Fruit fly (Drosophila melanogaster): ENCODE measurements around the gene Scsalpha1.

Scsalpha1 gene

DNA sequence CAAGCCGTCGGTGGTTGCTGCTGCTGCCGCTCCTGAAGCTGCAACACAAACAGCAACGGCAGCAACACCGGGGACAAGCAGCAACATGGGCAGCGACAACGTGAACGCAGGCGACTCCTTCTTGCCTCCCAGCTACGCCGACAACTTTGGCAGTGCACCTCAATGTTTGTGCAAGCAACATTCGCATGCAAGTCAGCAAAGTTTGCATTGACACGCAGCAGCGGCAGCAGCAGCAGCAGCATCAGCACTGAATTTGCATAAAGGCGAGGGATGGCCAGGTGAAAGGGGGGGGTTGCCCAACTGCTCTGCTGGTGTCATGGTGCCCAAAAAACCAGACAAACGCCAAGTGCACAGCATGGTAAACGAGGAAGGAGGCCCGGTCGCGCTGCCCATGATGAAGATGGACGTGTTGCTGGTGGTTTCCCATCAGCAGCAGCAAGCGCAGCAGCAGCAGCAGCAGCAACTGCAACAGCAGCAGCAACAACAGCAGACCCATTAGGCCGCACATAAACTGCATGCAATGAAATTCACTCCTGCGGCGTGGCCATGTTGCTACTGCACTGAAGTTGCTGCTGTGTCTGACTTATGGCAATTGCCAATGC, 51.4 kb downstream of the Scsalpha1 start:
- TF ChIP-seq Ets21C (GFP tag; optimal IDR thresholded peaks at IDR 0.05) (no peak), Ets96B (tag; optimal IDR thresholded peaks at IDR 0.05) (no peak), Sox14 (GFP tag; optimal IDR thresholded peaks at IDR 0.05) (no peak), CG34406 (GFP tag; optimal IDR thresholded peaks at IDR 0.05) (no peak), CG6276 (GFP tag; optimal IDR thresholded peaks at IDR 0.05) (no peak), Hr38 (GFP tag; optimal IDR thresholded peaks at IDR 0.05) (no peak), vri (GFP tag; optimal IDR thresholded peaks at IDR 0.05) (no peak), Eip93F (GFP tag; optimal IDR thresholded peaks at IDR 0.05) (no peak), Eip78C (GFP tag) (peak; percentile 4), net (GFP tag; optimal IDR thresholded peaks at IDR 0.05) (no peak), CG3032 (tag; optimal IDR thresholded peaks at IDR 0.05) (no peak), CG15336 (GFP tag; IDR thresholded peaks at IDR 0.05) (no peak), salr (GFP tag; optimal IDR thresholded peaks at IDR 0.05) (no peak), ss (GFP tag; optimal IDR thresholded peaks at IDR 0.05) (peak in 1 of 2 experiments; percentile 69), Met (GFP tag; optimal IDR thresholded peaks at IDR 0.05) (no peak), dsx (GFP tag; optimal IDR thresholded peaks at IDR 0.05; ENCODE audit: poor library complexity, severe bottlenecking) (peak; percentile 29), CG9139 (GFP tag; optimal IDR thresholded peaks at IDR 0.05) (no peak), fd59A (GFP tag; optimal IDR thresholded peaks at IDR 0.05) (no peak), esn (GFP tag; optimal IDR thresholded peaks at IDR 0.05) (no peak), CG6854 (GFP tag; optimal IDR thresholded peaks at IDR 0.05) (no peak), svp (GFP tag) (peak; percentile 51), CG3919 (GFP tag; optimal IDR thresholded peaks at IDR 0.05) (peak; percentile 7)

dm6 chr3L:3866429-3866828, 52.4 kb downstream of the Scsalpha1 start:
- peak in 1 of 2 experiments; percentile 8 for TF ChIP-seq ss (GFP tag; optimal IDR thresholded peaks at IDR 0.05)
- no peak for TF ChIP-seq CG32006 (GFP tag; optimal IDR thresholded peaks at IDR 0.05)
- peak; percentile 13 for TF ChIP-seq CG3919 (GFP tag; optimal IDR thresholded peaks at IDR 0.05)
- no peak for TF ChIP-seq CG10669 (GFP tag; optimal IDR thresholded peaks at IDR 0.05)
